Worm (Caenorhabditis elegans) whole organism, midembryonic: Measurements from ENCODE around the gene swt-3.

ENCODE experiments used
- T22C8.4 ChIP-seq: fragments of 200-800 bp; sonication (Bioruptor generic); IDR thresholded peaks from 2 replicates; pipeline ENCODE4 v1.3.6; 2022; ENCODE audit warnings: missing genetic modification characterization, missing compliant biosample characterization
- cog-1 ChIP-seq: sonication (generic microtip); optimal IDR thresholded peaks from 2 replicates; lab custom pipeline; 2016; ENCODE audit warnings: missing genetic modification characterization, missing compliant biosample characterization
- flt-1 ChIP-seq: fragments of 200-800 bp; sonication (Bioruptor generic); IDR thresholded peaks from 2 replicates; pipeline ENCODE4 v1.3.6; 2022; ENCODE audit warnings: missing genetic modification characterization, missing compliant biosample characterization
- klf-2 ChIP-seq: fragments of 200-800 bp; sonication (Bioruptor generic); conservative IDR thresholded peaks from 2 replicates; pipeline ENCODE4 v1.3.6; 2022; ENCODE audit warnings: missing genetic modification reagents, missing genetic modification characterization, missing compliant biosample characterization
- med-1 ChIP-seq: sonication (generic microtip); optimal IDR thresholded peaks from 2 replicates; lab custom pipeline; 2017; ENCODE audit warnings: missing genetic modification characterization, mild to moderate bottlenecking, missing compliant biosample characterization, antibody characterized with exemption, missing genetic modification reagents; ENCODE audit not compliant: insufficient read depth
- ref-1 ChIP-seq: fragments of 200-800 bp; sonication (Bioruptor generic); conservative IDR thresholded peaks from 2 replicates; pipeline ENCODE4 v1.3.6; 2022; ENCODE audit warnings: missing genetic modification reagents, missing genetic modification characterization, missing compliant biosample characterization
- tab-1 ChIP-seq: fragments of 200-800 bp; sonication (Bioruptor generic); IDR thresholded peaks from 2 replicates; pipeline ENCODE4 v1.3.6; 2022; ENCODE audit warnings: missing genetic modification characterization, missing compliant biosample characterization
- ztf-23 ChIP-seq: fragments of 200-800 bp; sonication (Bioruptor generic); IDR thresholded peaks from 2 replicates; pipeline ENCODE4 v1.3.6; 2022; ENCODE audit warnings: missing genetic modification reagents, missing genetic modification characterization, missing compliant biosample characterization
- ztf-29 ChIP-seq: fragments of 200-800 bp; sonication (Bioruptor generic); IDR thresholded peaks from 2 replicates; pipeline ENCODE4 v1.3.6; 2022; ENCODE audit warnings: missing genetic modification reagents, missing genetic modification characterization, missing compliant biosample characterization

The swt-3 gene

ce11 chrIV:10790353-10790752, 9.9 kb upstream of the swt-3 start, which contains the start of gene pept-2:
Gene pept-2, plus strand, starts transcription at chrIV:10790653.
- TF ChIP-seq ref-1 (GFP tag; lab: Robert Waterston, UW), result no peak
- TF ChIP-seq flt-1 (GFP tag; lab: Robert Waterston, UW), result no peak
- no peak for TF ChIP-seq T22C8.4
- no peak for TF ChIP-seq med-1 (GFP tag; lab: Kevin White, UChicago)
- TF ChIP-seq cog-1 (tag; lab: Kevin White, UChicago), result no peak
- no peak for TF ChIP-seq tab-1 (GFP tag; lab: Robert Waterston, UW)
- no peak for TF ChIP-seq klf-2
- no peak for TF ChIP-seq ztf-23

DNA sequence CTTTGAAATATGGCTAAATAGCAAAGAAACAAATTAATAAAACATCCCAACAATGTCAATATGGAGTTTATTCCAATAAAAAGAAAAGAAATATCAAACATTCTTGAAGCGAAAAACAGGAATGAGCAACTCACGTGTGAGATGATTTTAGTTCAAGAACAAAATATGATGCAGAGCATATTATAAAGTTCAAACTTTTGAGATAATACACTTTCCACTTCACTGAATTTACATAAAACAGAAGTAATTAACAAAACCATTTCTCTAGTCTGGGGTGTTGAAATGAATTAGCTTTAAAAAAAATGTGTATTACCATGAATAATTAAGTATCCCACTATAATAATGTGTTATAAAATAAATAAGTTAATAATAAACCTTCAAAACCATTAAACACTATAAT, 6.2 kb upstream of the swt-3 start, which contains the start of gene srd-7:
Gene srd-7, minus strand, starts transcription at position 101 of the 400 bp plus-strand sequence.
- TF ChIP-seq cog-1 (tag; lab: Kevin White, UChicago) (no peak), tab-1 (GFP tag; lab: Robert Waterston, UW) (no peak), ztf-23 (no peak), med-1 (GFP tag; lab: Kevin White, UChicago) (no peak), ztf-29 (GFP tag; lab: Robert Waterston, UW) (no peak), klf-2 (no peak), ref-1 (GFP tag; lab: Robert Waterston, UW) (no peak), flt-1 (GFP tag; lab: Robert Waterston, UW) (no peak)

ce11 chrIV:10784085-10784484, 3.6 kb upstream of the swt-3 start:
- TF ChIP-seq klf-2 (no peak), med-1 (GFP tag; lab: Kevin White, UChicago) (no peak), T22C8.4 (no peak), ztf-23 (no peak), tab-1 (GFP tag; lab: Robert Waterston, UW) (no peak), cog-1 (tag; lab: Kevin White, UChicago) (no peak), ztf-29 (GFP tag; lab: Robert Waterston, UW) (no peak), ref-1 (GFP tag; lab: Robert Waterston, UW) (no peak), flt-1 (GFP tag; lab: Robert Waterston, UW) (no peak)

ce11 chrIV:10782014-10782413, 1.5 kb upstream of the swt-3 start:
- TF ChIP-seq klf-2 (no peak), ztf-29 (GFP tag; lab: Robert Waterston, UW) (no peak), tab-1 (GFP tag; lab: Robert Waterston, UW) (no peak), med-1 (GFP tag; lab: Kevin White, UChicago) (no peak), T22C8.4 (no peak)

DNA sequence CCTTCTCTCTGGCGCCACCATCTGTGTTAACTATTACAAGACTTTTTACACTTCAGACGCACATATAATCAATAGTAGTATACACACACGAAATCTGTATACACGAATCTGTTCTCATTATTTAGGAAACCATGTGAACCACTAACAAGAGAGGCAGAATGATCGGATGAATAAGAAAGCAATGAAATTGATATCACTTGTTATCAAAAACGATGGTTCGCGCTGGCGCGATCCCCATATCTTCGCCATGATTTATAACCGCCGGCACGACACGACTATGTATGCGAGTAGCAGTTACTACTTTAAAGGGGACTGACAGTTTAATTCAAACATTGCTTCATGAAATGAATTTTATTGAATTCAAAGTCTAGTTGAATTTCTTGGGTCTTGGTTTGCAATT, 863 bp upstream of the swt-3 start:
- TF ChIP-seq klf-2, result no peak
- no peak for TF ChIP-seq ztf-29 (GFP tag; lab: Robert Waterston, UW)
- no peak for TF ChIP-seq tab-1 (GFP tag; lab: Robert Waterston, UW)
- TF ChIP-seq ztf-23, result no peak
- TF ChIP-seq flt-1 (GFP tag; lab: Robert Waterston, UW), result no peak
- TF ChIP-seq cog-1 (tag; lab: Kevin White, UChicago), result no peak
- TF ChIP-seq med-1 (GFP tag; lab: Kevin White, UChicago), result no peak
- TF ChIP-seq T22C8.4, result no peak
- no peak for TF ChIP-seq ref-1 (GFP tag; lab: Robert Waterston, UW)

ce11 chrIV:10779328-10779727, 1.2 kb downstream of the swt-3 start:
- TF ChIP-seq med-1 (GFP tag; lab: Kevin White, UChicago) (no peak), T22C8.4 (no peak), cog-1 (tag; lab: Kevin White, UChicago) (no peak), tab-1 (GFP tag; lab: Robert Waterston, UW) (no peak), ztf-23 (no peak), flt-1 (GFP tag; lab: Robert Waterston, UW) (no peak), ref-1 (GFP tag; lab: Robert Waterston, UW) (no peak), ztf-29 (GFP tag; lab: Robert Waterston, UW) (no peak), klf-2 (no peak)

- no peak for TF ChIP-seq ref-1 (GFP tag; lab: Robert Waterston, UW)
- TF ChIP-seq flt-1 (GFP tag; lab: Robert Waterston, UW), result no peak
- no peak for TF ChIP-seq med-1 (GFP tag; lab: Kevin White, UChicago)
- no peak for TF ChIP-seq ztf-29 (GFP tag; lab: Robert Waterston, UW)
- no peak for TF ChIP-seq cog-1 (tag; lab: Kevin White, UChicago)
- TF ChIP-seq ztf-23, result no peak
- no peak for TF ChIP-seq klf-2
- TF ChIP-seq T22C8.4, result no peak
- TF ChIP-seq tab-1 (GFP tag; lab: Robert Waterston, UW), result no peak
Measured at ce11 chrIV:10778582-10778981, 1.9 kb downstream of the swt-3 start.

DNA sequence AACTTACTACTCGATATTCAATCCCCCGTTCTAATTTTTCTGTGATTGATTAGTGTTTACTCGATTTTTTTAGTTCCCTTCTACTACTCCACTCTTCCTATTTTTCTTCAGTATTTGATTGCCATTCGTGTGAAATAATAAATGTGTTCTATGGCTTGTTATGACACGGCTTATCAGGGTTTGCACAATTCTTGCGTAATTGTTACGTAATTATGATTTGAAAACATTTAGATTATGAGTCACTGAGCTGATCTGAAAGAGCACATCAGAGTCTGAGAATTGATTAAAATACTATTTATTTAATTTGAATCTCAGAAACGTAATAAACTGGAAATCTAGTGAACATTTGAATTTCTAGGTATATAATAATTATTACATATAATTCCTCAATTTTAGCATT, 2.9 kb downstream of the swt-3 start:
- TF ChIP-seq cog-1 (tag; lab: Kevin White, UChicago) (no peak), ztf-23 (no peak), flt-1 (GFP tag; lab: Robert Waterston, UW) (no peak)

ce11 chrIV:10777076-10777475, 3.4 kb downstream of the swt-3 start:
- no peak for TF ChIP-seq T22C8.4
- no peak for TF ChIP-seq flt-1 (GFP tag; lab: Robert Waterston, UW)
- no peak for TF ChIP-seq tab-1 (GFP tag; lab: Robert Waterston, UW)
- TF ChIP-seq klf-2, result no peak
- TF ChIP-seq ztf-29 (GFP tag; lab: Robert Waterston, UW), result no peak
- no peak for TF ChIP-seq med-1 (GFP tag; lab: Kevin White, UChicago)
- no peak for TF ChIP-seq cog-1 (tag; lab: Kevin White, UChicago)
- no peak for TF ChIP-seq ref-1 (GFP tag; lab: Robert Waterston, UW)
- TF ChIP-seq ztf-23, result no peak

DNA sequence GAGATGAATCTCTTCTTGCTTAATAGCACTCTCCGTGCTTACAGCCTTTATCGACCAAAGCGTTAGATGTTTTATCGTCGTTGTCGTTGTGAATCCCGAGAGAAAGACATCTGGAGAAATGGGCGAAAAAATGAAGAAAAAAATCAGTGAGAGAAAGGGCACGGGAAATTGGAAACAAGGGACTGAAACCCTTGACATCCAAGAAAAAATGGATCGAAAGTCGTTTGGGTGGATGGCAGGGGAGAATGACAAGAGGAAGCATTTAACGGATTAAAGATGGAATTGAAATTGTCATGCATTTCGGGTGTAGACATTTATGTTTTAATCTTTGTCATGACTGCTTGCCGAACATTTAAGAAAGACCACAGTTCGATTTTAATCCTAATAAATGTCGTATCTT, 6.7 kb downstream of the swt-3 start, which contains the start of gene inpp-1:
Gene inpp-1, minus strand, starts transcription at position 101 of the 400 bp plus-strand sequence.
- TF ChIP-seq T22C8.4 (no peak), ztf-23 (no peak), flt-1 (GFP tag; lab: Robert Waterston, UW) (no peak), cog-1 (tag; lab: Kevin White, UChicago) (no peak)
